Worm (Caenorhabditis elegans) whole organism, mixed stage, embryonic: ENCODE data around the gene ccdc-55.

Experiments used
- M03D4.4 ChIP-seq: sonication (generic microtip); optimal IDR thresholded peaks from 2 replicates; lab custom pipeline; 2017; ENCODE audit warnings: mild to moderate bottlenecking, missing genetic modification characterization, missing compliant biosample characterization
- bed-3 ChIP-seq: fragments of 200-800 bp; sonication (Bioruptor generic); optimal IDR thresholded peaks from 3 replicates; lab custom pipeline; 2018; ENCODE audit warnings: mild to moderate bottlenecking, missing genetic modification characterization, moderate library complexity, missing compliant biosample characterization
- blmp-1 ChIP-seq: fragments of 150-350 bp; optimal IDR thresholded peaks from 2 replicates; lab custom pipeline; 2014; ENCODE audit warnings: missing biosample characterization, missing genetic modification characterization
- ceh-39 ChIP-seq: fragments of 150-350 bp; optimal IDR thresholded peaks from 2 replicates; lab custom pipeline; 2014; ENCODE audit warnings: missing biosample characterization, missing genetic modification characterization
- ceh-43 ChIP-seq: fragments of 200-800 bp; sonication (Bioruptor generic); optimal IDR thresholded peaks from 2 replicates; lab custom pipeline; 2018; ENCODE audit warnings: mild to moderate bottlenecking, missing genetic modification characterization, moderate library complexity, missing compliant biosample characterization
- ceh-83 ChIP-seq: fragments of 200-800 bp; sonication (Bioruptor generic); optimal IDR thresholded peaks from 2 replicates; lab custom pipeline; 2018; ENCODE audit warnings: mild to moderate bottlenecking, missing genetic modification characterization, missing compliant biosample characterization
- ces-1 ChIP-seq: fragments of 150-350 bp; optimal IDR thresholded peaks from 2 replicates; lab custom pipeline; 2014; ENCODE audit warnings: missing biosample characterization, missing genetic modification reagents, missing genetic modification characterization
- cnd-1 ChIP-seq: fragments of 200-800 bp; sonication (Bioruptor generic); optimal IDR thresholded peaks from 2 replicates; lab custom pipeline; 2018; ENCODE audit warnings: mild to moderate bottlenecking, missing genetic modification characterization, missing compliant biosample characterization
- drap-1 ChIP-seq: fragments of 200-800 bp; sonication (Bioruptor generic); optimal IDR thresholded peaks from 3 replicates; lab custom pipeline; 2018; ENCODE audit warnings: mild to moderate bottlenecking, missing genetic modification characterization, missing compliant biosample characterization
- elt-1 ChIP-seq: sonication (generic microtip); optimal IDR thresholded peaks from 2 replicates; lab custom pipeline; 2017; ENCODE audit warnings: missing genetic modification characterization, mild to moderate bottlenecking, missing compliant biosample characterization, antibody characterized with exemption, moderate library complexity, borderline replicate concordance; ENCODE audit not compliant: insufficient read depth
- elt-3 ChIP-seq: fragments of 150-350 bp; optimal IDR thresholded peaks from 2 replicates; lab custom pipeline; 2014; ENCODE audit warnings: missing biosample characterization, missing genetic modification characterization
- flh-1 ChIP-seq: fragments of 200-800 bp; sonication (Bioruptor generic); optimal IDR thresholded peaks from 2 replicates; lab custom pipeline; 2018; ENCODE audit warnings: mild to moderate bottlenecking, missing genetic modification characterization, moderate library complexity, missing compliant biosample characterization
- ham-2 ChIP-seq: fragments of 200-800 bp; sonication (Bioruptor generic); optimal IDR thresholded peaks from 2 replicates; lab custom pipeline; 2018; ENCODE audit warnings: mild to moderate bottlenecking, missing genetic modification characterization, missing compliant biosample characterization
- hlh-1 ChIP-seq: fragments of 150-350 bp; optimal IDR thresholded peaks from 2 replicates; lab custom pipeline; 2014; ENCODE audit warnings: missing biosample characterization, missing genetic modification reagents, missing genetic modification characterization
- lin-13 ChIP-seq: fragments of 150-350 bp; optimal IDR thresholded peaks from 2 replicates; lab custom pipeline; 2014; ENCODE audit warnings: missing biosample characterization, missing genetic modification characterization
- lin-32 ChIP-seq: fragments of 200-800 bp; sonication (Bioruptor generic); optimal IDR thresholded peaks from 2 replicates; lab custom pipeline; 2018; ENCODE audit warnings: mild to moderate bottlenecking, missing genetic modification characterization, missing compliant biosample characterization
- lsy-2 ChIP-seq: fragments of 150-350 bp; optimal IDR thresholded peaks from 2 replicates; lab custom pipeline; 2014; ENCODE audit warnings: missing biosample characterization, missing genetic modification characterization
- mab-5 ChIP-seq: fragments of 150-350 bp; optimal IDR thresholded peaks from 2 replicates; lab custom pipeline; 2014; ENCODE audit warnings: missing biosample characterization, missing genetic modification characterization
- mep-1 ChIP-seq: fragments of 150-350 bp; optimal IDR thresholded peaks from 2 replicates; lab custom pipeline; 2017; ENCODE audit warnings: missing biosample characterization, missing genetic modification reagents, missing genetic modification characterization, inconsistent platforms
- mls-2 ChIP-seq: sonication (generic microtip); optimal IDR thresholded peaks from 2 replicates; lab custom pipeline; 2016; ENCODE audit warnings: mild to moderate bottlenecking, missing genetic modification characterization, moderate library complexity, missing compliant biosample characterization
- nhr-12 ChIP-seq: fragments of 150-350 bp; optimal IDR thresholded peaks from 2 replicates; lab custom pipeline; 2014; ENCODE audit warnings: missing biosample characterization, missing genetic modification characterization
- nhr-2 ChIP-seq: fragments of 150-350 bp; optimal IDR thresholded peaks from 2 replicates; lab custom pipeline; 2014; ENCODE audit warnings: missing biosample characterization, missing genetic modification characterization
- nhr-237 ChIP-seq: fragments of 150-350 bp; optimal IDR thresholded peaks from 2 replicates; lab custom pipeline; 2014; ENCODE audit warnings: missing biosample characterization, missing genetic modification characterization
- nhr-28 ChIP-seq: fragments of 150-350 bp; optimal IDR thresholded peaks from 2 replicates; lab custom pipeline; 2014; ENCODE audit warnings: missing biosample characterization, missing genetic modification characterization
- nhr-76 ChIP-seq: sonication (generic microtip); optimal IDR thresholded peaks from 2 replicates; lab custom pipeline; 2017; ENCODE audit warnings: missing biosample characterization, missing genetic modification characterization
- pha-4 ChIP-seq: fragments of 150-350 bp; optimal IDR thresholded peaks from 2 replicates; lab custom pipeline; 2018; ENCODE audit warnings: missing biosample characterization, missing genetic modification reagents, missing genetic modification characterization
- sem-2 ChIP-seq: fragments of 200-800 bp; sonication (Bioruptor generic); optimal IDR thresholded peaks from 2 replicates; lab custom pipeline; 2018; ENCODE audit warnings: mild to moderate bottlenecking, missing genetic modification characterization, missing compliant biosample characterization
- snpc-4 ChIP-seq: fragments of 150-350 bp; optimal IDR thresholded peaks from 2 replicates; lab custom pipeline; 2014; ENCODE audit warnings: missing biosample characterization, missing genetic modification characterization
- sptf-1 ChIP-seq: sonication (generic microtip); optimal IDR thresholded peaks from 2 replicates; lab custom pipeline; 2017; ENCODE audit warnings: mild to moderate bottlenecking, missing genetic modification characterization, moderate library complexity, missing compliant biosample characterization
- tbx-8 ChIP-seq: fragments of 200-800 bp; sonication (Bioruptor generic); optimal IDR thresholded peaks from 2 replicates; lab custom pipeline; 2018; ENCODE audit warnings: mild to moderate bottlenecking, missing genetic modification characterization, moderate library complexity, missing compliant biosample characterization
- unc-120 ChIP-seq: sonication (generic microtip); optimal IDR thresholded peaks from 2 replicates; lab custom pipeline; 2017; ENCODE audit warnings: missing genetic modification characterization, missing compliant biosample characterization; ENCODE audit not compliant: poor library complexity, severe bottlenecking
- unc-39 ChIP-seq: fragments of 150-350 bp; optimal IDR thresholded peaks from 2 replicates; lab custom pipeline; 2014; ENCODE audit warnings: missing biosample characterization, missing genetic modification characterization
- unc-62 ChIP-seq: fragments of 150-350 bp; optimal IDR thresholded peaks from 2 replicates; lab custom pipeline; 2014; ENCODE audit warnings: missing biosample characterization, missing genetic modification reagents, missing genetic modification characterization
- zip-8 ChIP-seq: fragments of 150-350 bp; optimal IDR thresholded peaks from 2 replicates; lab custom pipeline; 2014; ENCODE audit warnings: missing biosample characterization, missing genetic modification characterization
- ztf-11 ChIP-seq: fragments of 150-350 bp; optimal IDR thresholded peaks from 2 replicates; lab custom pipeline; 2014; ENCODE audit warnings: missing biosample characterization, missing genetic modification characterization

Gene ccdc-55

DNA sequence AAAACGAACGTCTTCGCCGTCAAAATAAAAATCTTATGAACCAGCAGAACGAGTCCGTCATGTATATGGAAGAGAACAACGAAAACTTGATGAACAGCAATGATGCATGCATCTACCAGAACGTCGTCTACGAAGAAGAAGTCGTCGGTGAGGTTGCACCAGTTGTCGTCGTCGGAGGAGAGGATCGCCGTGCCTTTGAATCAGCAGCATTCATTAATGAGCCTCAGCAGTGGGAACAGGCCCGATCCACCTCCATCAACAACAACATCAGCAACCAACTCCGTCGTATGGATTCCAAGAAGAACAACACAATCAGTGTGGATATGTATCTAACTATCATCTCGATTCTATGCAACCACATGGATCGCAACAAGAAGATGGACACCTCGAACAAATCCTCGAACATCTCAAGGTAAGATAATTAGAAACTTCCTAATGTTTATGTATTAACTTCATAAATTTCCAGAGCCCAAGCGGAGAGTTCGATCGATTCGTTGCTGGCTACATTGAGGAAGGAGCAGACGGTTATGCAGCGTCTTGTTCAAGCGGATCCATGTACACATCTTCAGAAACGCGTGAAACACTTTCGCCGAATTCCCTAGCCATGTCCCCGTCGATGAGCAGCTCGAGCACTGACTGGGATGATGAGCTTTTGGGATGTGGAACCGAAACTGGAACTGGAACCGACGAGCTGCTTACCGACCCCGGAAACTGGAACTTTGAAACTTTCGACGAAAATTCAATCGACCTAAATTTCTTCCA lies 26.0 kb upstream of the ccdc-55 start:
- TF ChIP-seq nhr-76 (tag; lab: Kevin White, UChicago) (no peak), pha-4 (no peak), mls-2 (tag; lab: Kevin White, UChicago) (no peak), blmp-1 (no peak), lsy-2 (tag; lab: Kevin White, UChicago) (no peak), mep-1 (tag; lab: Kevin White, UChicago) (no peak), nhr-237 (no peak), elt-3 (no peak), M03D4.4 (tag; lab: Kevin White, UChicago) (no peak), hlh-1 (no peak), snpc-4 (tag; lab: Kevin White, UChicago) (no peak)

DNA sequence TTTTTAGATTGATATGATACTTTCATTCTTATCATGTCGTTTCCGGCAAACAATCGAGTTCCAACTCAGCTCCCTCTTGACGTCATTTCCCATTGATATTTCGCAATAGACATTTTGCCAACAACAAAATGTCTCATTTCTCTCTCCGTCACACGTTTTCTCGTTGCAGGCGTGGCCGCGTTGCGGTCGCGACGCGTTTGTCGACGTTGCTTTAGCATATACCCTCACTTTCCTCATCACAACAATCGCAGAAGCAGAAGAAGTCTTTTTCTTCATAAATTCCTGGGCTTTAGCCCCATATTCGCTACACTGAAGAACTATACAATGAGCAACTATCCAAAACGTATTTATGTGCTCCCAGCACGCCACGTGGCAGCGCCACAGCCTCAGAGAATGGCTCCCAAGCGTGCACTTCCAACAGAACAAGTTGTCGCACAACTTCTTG lies 25.1 kb upstream of the ccdc-55 start, which contains the start of gene xbp-1:
TSS of gene xbp-1 (plus strand) at position 151 of the 445 bp plus-strand sequence.
- TF ChIP-seq pha-4 (peak; percentile 81), sem-2 (no peak), tbx-8 (GFP tag; lab: Kevin White, UChicago) (no peak), elt-3 (peak; percentile 20), snpc-4 (tag; lab: Kevin White, UChicago) (no peak), ham-2 (GFP tag; lab: Kevin White, UChicago) (peak; percentile 79), mab-5 (tag; lab: Kevin White, UChicago) (peak; percentile 8), blmp-1 (no peak), lsy-2 (tag; lab: Kevin White, UChicago) (peak; percentile 77), M03D4.4 (tag; lab: Kevin White, UChicago) (no peak), bed-3 (GFP tag; lab: Kevin White, UChicago) (no peak), nhr-12 (tag; lab: Kevin White, UChicago) (no peak), ces-1 (GFP tag; lab: Kevin White, UChicago) (peak; percentile 80), nhr-237 (peak; percentile 73), ztf-11 (tag; lab: Kevin White, UChicago) (peak; percentile 17), ceh-43 (GFP tag; lab: Kevin White, UChicago) (no peak), lin-32 (GFP tag; lab: Kevin White, UChicago) (no peak), unc-120 (tag; lab: Kevin White, UChicago) (peak; percentile 22), hlh-1 (peak; percentile 41), cnd-1 (no peak), sptf-1 (tag; lab: Kevin White, UChicago) (peak; percentile 72), nhr-2 (tag; lab: Kevin White, UChicago) (no peak), unc-39 (no peak), zip-8 (tag; lab: Kevin White, UChicago) (peak; percentile 10), ceh-39 (tag; lab: Kevin White, UChicago) (peak; percentile 59), nhr-76 (tag; lab: Kevin White, UChicago) (no peak), unc-62 (GFP tag; lab: Kevin White, UChicago) (peak; percentile 75), flh-1 (GFP tag; lab: Kevin White, UChicago) (no peak), mls-2 (tag; lab: Kevin White, UChicago) (no peak), ceh-83 (GFP tag; lab: Kevin White, UChicago) (no peak), nhr-28 (tag; lab: Kevin White, UChicago) (no peak), lin-13 (tag; lab: Kevin White, UChicago) (peak; percentile 29), drap-1 (GFP tag; lab: Kevin White, UChicago) (peak; percentile 39), elt-1 (tag; lab: Kevin White, UChicago) (no peak), mep-1 (tag; lab: Kevin White, UChicago) (peak; percentile 87)

DNA sequence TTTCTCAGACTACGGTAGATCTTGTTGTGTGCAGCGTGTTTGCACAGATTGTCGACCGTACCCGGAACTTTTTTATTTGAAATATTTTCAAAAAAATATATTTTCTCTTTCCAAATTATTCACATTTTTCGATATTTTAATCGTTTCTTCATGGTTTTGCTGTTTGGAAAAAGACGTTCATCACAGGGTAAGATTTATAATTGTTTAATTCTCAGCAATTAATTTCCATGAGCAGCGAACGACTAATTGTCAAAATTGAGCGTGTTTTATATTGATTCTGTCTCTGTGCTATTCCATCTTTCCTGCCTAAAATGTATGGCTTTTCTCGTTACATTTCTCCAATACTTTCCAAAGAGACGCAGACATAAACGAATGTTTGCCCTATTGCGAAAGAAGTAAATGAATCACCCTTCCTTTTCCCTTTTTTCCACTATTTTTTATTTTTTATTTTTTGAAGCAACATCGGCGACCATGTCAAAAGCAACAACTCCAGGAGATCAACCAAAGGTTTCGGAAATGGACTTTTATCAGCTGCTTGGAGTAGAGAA lies 22.6 kb upstream of the ccdc-55 start, which contains the start of gene dnj-16:
TSS of gene dnj-16 (plus strand) at position 51 of the 548 bp plus-strand sequence.
- no peak for TF ChIP-seq zip-8 (tag; lab: Kevin White, UChicago)
- no peak for TF ChIP-seq pha-4
- no peak for TF ChIP-seq sptf-1 (tag; lab: Kevin White, UChicago)
- TF ChIP-seq ceh-39 (tag; lab: Kevin White, UChicago), result no peak
- no peak for TF ChIP-seq ham-2 (GFP tag; lab: Kevin White, UChicago)
- TF ChIP-seq mls-2 (tag; lab: Kevin White, UChicago), result no peak
- no peak for TF ChIP-seq ztf-11 (tag; lab: Kevin White, UChicago)
- TF ChIP-seq snpc-4 (tag; lab: Kevin White, UChicago), result no peak
- TF ChIP-seq sem-2, result no peak
- no peak for TF ChIP-seq blmp-1
- no peak for TF ChIP-seq M03D4.4 (tag; lab: Kevin White, UChicago)
- TF ChIP-seq tbx-8 (GFP tag; lab: Kevin White, UChicago), result no peak
- TF ChIP-seq ceh-83 (GFP tag; lab: Kevin White, UChicago), result no peak
- no peak for TF ChIP-seq unc-120 (tag; lab: Kevin White, UChicago)
- TF ChIP-seq lin-13 (tag; lab: Kevin White, UChicago), result no peak
- no peak for TF ChIP-seq hlh-1
- TF ChIP-seq unc-39, result no peak
- peak; percentile 1 for TF ChIP-seq nhr-237
- TF ChIP-seq drap-1 (GFP tag; lab: Kevin White, UChicago), result no peak
- TF ChIP-seq cnd-1, result no peak
- TF ChIP-seq mep-1 (tag; lab: Kevin White, UChicago), result peak; percentile 19
- no peak for TF ChIP-seq elt-3
- TF ChIP-seq ceh-43 (GFP tag; lab: Kevin White, UChicago), result no peak
- TF ChIP-seq lsy-2 (tag; lab: Kevin White, UChicago), result peak; percentile 11
- TF ChIP-seq elt-1 (tag; lab: Kevin White, UChicago), result no peak
- no peak for TF ChIP-seq nhr-76 (tag; lab: Kevin White, UChicago)
- TF ChIP-seq nhr-28 (tag; lab: Kevin White, UChicago), result no peak
- TF ChIP-seq nhr-2 (tag; lab: Kevin White, UChicago), result no peak
- no peak for TF ChIP-seq bed-3 (GFP tag; lab: Kevin White, UChicago)
- TF ChIP-seq unc-62 (GFP tag; lab: Kevin White, UChicago), result no peak
- no peak for TF ChIP-seq flh-1 (GFP tag; lab: Kevin White, UChicago)
- TF ChIP-seq mab-5 (tag; lab: Kevin White, UChicago), result no peak
- TF ChIP-seq nhr-12 (tag; lab: Kevin White, UChicago), result no peak
- peak; percentile 83 for TF ChIP-seq ces-1 (GFP tag; lab: Kevin White, UChicago)
- TF ChIP-seq lin-32 (GFP tag; lab: Kevin White, UChicago), result no peak
